Worm (Caenorhabditis elegans): Measurements from ENCODE around the gene rop-1.

ce11 chrV:10289743-10290142 lies 34.9 kb upstream of the rop-1 start, which contains the start of gene B0024.15:
- TF ChIP-seq unc-86 (tag; optimal IDR thresholded peaks at IDR 0.05) (no peak), mep-1 (tag; optimal IDR thresholded peaks at IDR 0.05) (no peak), jun-1 (tag; optimal IDR thresholded peaks at IDR 0.05) (no peak), nhr-77 (tag; optimal IDR thresholded peaks at IDR 0.05) (no peak), rnt-1 (tag; optimal IDR thresholded peaks at IDR 0.05) (no peak), egl-27 (tag; optimal IDR thresholded peaks at IDR 0.05) (no peak), nhr-28 (tag; optimal IDR thresholded peaks at IDR 0.05) (no peak), pag-3 (tag; optimal IDR thresholded peaks at IDR 0.05; ENCODE audit: borderline replicate concordance, insufficient read depth) (no peak), xbp-1 (tag; optimal IDR thresholded peaks at IDR 0.05) (no peak), ceh-82 (tag; optimal IDR thresholded peaks at IDR 0.05) (no peak), snpc-4 (tag; optimal IDR thresholded peaks at IDR 0.05) (no peak), ama-1 (optimal IDR thresholded peaks at IDR 0.05) (no peak)
